Worm (Caenorhabditis elegans) whole organism, L4 larva: ENCODE measurements around the gene Y39A3CL.7.

ENCODE experiments used
- D1046.2 ChIP-seq: fragments of 200-800 bp; sonication (Bioruptor generic); IDR thresholded peaks from 2 replicates; pipeline ENCODE4 v1.3.6; 2022; ENCODE audit warnings: missing genetic modification characterization, missing compliant biosample characterization
- F26F4.8 ChIP-seq: fragments of 200-800 bp; sonication (Bioruptor generic); conservative IDR thresholded peaks from 2 replicates; pipeline ENCODE4 v1.3.6; 2022; ENCODE audit warnings: missing genetic modification characterization, missing compliant biosample characterization
- ZK546.5 ChIP-seq, 2 experiments: sonication (generic microtip); optimal IDR thresholded peaks; 2 replicates each; lab custom pipeline; 2017; ENCODE audit warnings: missing biosample characterization in 2 of 2, missing genetic modification characterization in 2 of 2
- aha-1 ChIP-seq: fragments of 150-350 bp; peaks from one replicate; lab custom pipeline; 2014; ENCODE audit warnings: missing biosample characterization, missing genetic modification characterization
- arid-1 ChIP-seq: fragments of 200-800 bp; sonication (Bioruptor generic); conservative IDR thresholded peaks from 2 replicates; pipeline ENCODE4 v1.3.6; 2022; ENCODE audit warnings: missing genetic modification reagents, missing genetic modification characterization, missing compliant biosample characterization
- ceh-28 ChIP-seq: fragments of 150-350 bp; optimal IDR thresholded peaks from 2 replicates; lab custom pipeline; 2014; ENCODE audit warnings: missing biosample characterization, missing genetic modification reagents, missing genetic modification characterization
- daf-16 ChIP-seq, 3 experiments: sonication (generic microtip); optimal IDR thresholded peaks; 2 replicates each; lab custom pipeline; 2016 to 2017; ENCODE audit warnings: missing genetic modification characterization in 3 of 3, missing genetic modification reagents in 3 of 3, mild to moderate bottlenecking in 2 of 3, missing compliant biosample characterization in 2 of 3, missing biosample characterization in 1 of 3, moderate library complexity in 1 of 3
- dpl-1 ChIP-seq: fragments of 150-350 bp; optimal IDR thresholded peaks from 2 replicates; lab custom pipeline; 2014; ENCODE audit warnings: missing biosample characterization, missing genetic modification reagents, missing genetic modification characterization
- egl-43 ChIP-seq: fragments of 200-800 bp; sonication (Bioruptor generic); IDR thresholded peaks from 2 replicates; pipeline ENCODE4 v1.3.6; 2022; ENCODE audit warnings: missing genetic modification reagents, missing genetic modification characterization, missing compliant biosample characterization
- fkh-10 ChIP-seq: fragments of 150-350 bp; optimal IDR thresholded peaks from 2 replicates; lab custom pipeline; 2014; ENCODE audit warnings: missing biosample characterization, missing genetic modification reagents, missing genetic modification characterization
- fos-1 ChIP-seq: fragments of 150-350 bp; optimal IDR thresholded peaks from 2 replicates; lab custom pipeline; 2014; ENCODE audit warnings: missing biosample characterization, missing genetic modification characterization
- jun-1 ChIP-seq: fragments of 150-350 bp; optimal IDR thresholded peaks from 2 replicates; lab custom pipeline; 2014; ENCODE audit warnings: missing biosample characterization, missing genetic modification reagents, missing genetic modification characterization
- lin-13 ChIP-seq: fragments of 150-350 bp; optimal IDR thresholded peaks from 2 replicates; lab custom pipeline; 2014; ENCODE audit warnings: missing biosample characterization, missing genetic modification reagents, missing genetic modification characterization
- lin-29 ChIP-seq: fragments of 200-800 bp; sonication (Bioruptor generic); IDR thresholded peaks from 2 replicates; pipeline ENCODE4 v1.3.6; 2022; ENCODE audit warnings: missing genetic modification reagents, missing genetic modification characterization, missing compliant biosample characterization
- lin-38 ChIP-seq: fragments of 200-800 bp; sonication (Bioruptor generic); IDR thresholded peaks from 2 replicates; pipeline ENCODE4 v1.3.6; 2022; ENCODE audit warnings: missing genetic modification reagents, missing genetic modification characterization, missing compliant biosample characterization
- lsy-2 ChIP-seq, 2 experiments: fragments of 150-350 bp in 1 of 2; sonication (generic microtip) in 1 of 2; optimal IDR thresholded peaks; 2 replicates each; lab custom pipeline; 2014 to 2017; ENCODE audit warnings: missing biosample characterization in 2 of 2, missing genetic modification characterization in 2 of 2
- mes-2 ChIP-seq: sonication (generic microtip); optimal IDR thresholded peaks from 2 replicates; lab custom pipeline; 2016; ENCODE audit warnings: missing genotype, mild to moderate bottlenecking, missing genetic modification characterization, missing compliant biosample characterization; ENCODE audit not compliant: poor library complexity, severe bottlenecking
- mxl-2 ChIP-seq: fragments of 200-800 bp; sonication (Bioruptor generic); conservative IDR thresholded peaks from 2 replicates; pipeline ENCODE4 v1.3.6; 2022; ENCODE audit warnings: missing genetic modification reagents, missing genetic modification characterization, missing compliant biosample characterization
- mxl-3 ChIP-seq: fragments of 200-800 bp; sonication (Bioruptor generic); optimal IDR thresholded peaks from 2 replicates; lab custom pipeline; 2018; ENCODE audit warnings: mild to moderate bottlenecking, missing genetic modification characterization, missing compliant biosample characterization
- nhr-10 ChIP-seq: fragments of 150-350 bp; optimal IDR thresholded peaks from 2 replicates; lab custom pipeline; 2014; ENCODE audit warnings: missing biosample characterization, missing genetic modification characterization
- nhr-28 ChIP-seq: fragments of 150-350 bp; optimal IDR thresholded peaks from 2 replicates; lab custom pipeline; 2014; ENCODE audit warnings: missing biosample characterization, missing genetic modification characterization
- nhr-77 ChIP-seq: fragments of 150-350 bp; optimal IDR thresholded peaks from 2 replicates; lab custom pipeline; 2014; ENCODE audit warnings: missing biosample characterization, missing genetic modification characterization
- rbr-2 ChIP-seq: sonication (generic microtip); optimal IDR thresholded peaks from 2 replicates; lab custom pipeline; 2016; ENCODE audit warnings: missing genotype, missing genetic modification characterization, missing compliant biosample characterization
- saeg-2 ChIP-seq: fragments of 200-800 bp; sonication (Bioruptor generic); IDR thresholded peaks from 2 replicates; pipeline ENCODE4 v1.3.6; 2022; ENCODE audit warnings: missing genetic modification reagents, missing genetic modification characterization, missing compliant biosample characterization
- set-16 ChIP-seq: fragments of 200-800 bp; sonication (Bioruptor generic); IDR thresholded peaks from 2 replicates; pipeline ENCODE4 v1.3.6; 2022; ENCODE audit warnings: missing genetic modification reagents, missing genetic modification characterization, missing compliant biosample characterization
- spr-3 ChIP-seq: fragments of 200-800 bp; sonication (Bioruptor generic); optimal IDR thresholded peaks from 2 replicates; lab custom pipeline; 2018; ENCODE audit warnings: mild to moderate bottlenecking, missing genetic modification characterization, missing compliant biosample characterization
- unc-62 ChIP-seq, 3 experiments: fragments of 150-350 bp in 1 of 3; sonication (generic microtip); optimal IDR thresholded peaks in 2 of 3; peaks in 1 of 3; 1 replicate in 1 of 3; 2 replicates in 2 of 3; lab custom pipeline; 2014 to 2017; ENCODE audit warnings: missing biosample characterization in 3 of 3, missing genetic modification characterization in 3 of 3, missing genetic modification reagents in 3 of 3, missing genotype in 1 of 3
- zag-1 ChIP-seq: fragments of 150-350 bp; optimal IDR thresholded peaks from 2 replicates; lab custom pipeline; 2014; ENCODE audit warnings: missing biosample characterization, missing genetic modification characterization
- zip-11 ChIP-seq: fragments of 200-800 bp; sonication (Bioruptor generic); IDR thresholded peaks from 2 replicates; pipeline ENCODE4 v1.3.6; 2022; ENCODE audit warnings: missing genetic modification characterization, missing compliant biosample characterization

The Y39A3CL.7 gene

DNA sequence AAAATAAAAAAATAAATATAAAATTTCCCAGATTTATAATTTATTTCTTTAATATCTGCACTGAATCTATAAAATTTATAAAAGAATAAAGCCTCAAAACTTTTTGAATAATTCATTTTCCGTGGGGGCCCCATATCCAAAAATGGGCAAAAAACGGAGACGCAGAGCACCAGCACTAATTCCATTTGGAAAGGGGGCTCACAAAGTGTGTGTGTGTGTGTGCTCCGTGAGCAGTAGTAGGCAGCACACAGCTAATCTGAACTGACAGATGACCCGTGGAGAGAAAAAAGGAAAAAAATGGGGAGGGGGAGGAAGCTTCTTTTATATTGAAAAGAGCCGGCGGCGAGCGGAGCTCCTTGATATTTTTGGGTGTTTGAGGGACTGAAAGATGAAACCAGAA is 32.8 kb upstream of the Y39A3CL.7 start:
- TF ChIP-seq fkh-10 (GFP tag; lab: Kevin White, UChicago), result peak; percentile 14
- TF ChIP-seq mes-2, result no peak

DNA sequence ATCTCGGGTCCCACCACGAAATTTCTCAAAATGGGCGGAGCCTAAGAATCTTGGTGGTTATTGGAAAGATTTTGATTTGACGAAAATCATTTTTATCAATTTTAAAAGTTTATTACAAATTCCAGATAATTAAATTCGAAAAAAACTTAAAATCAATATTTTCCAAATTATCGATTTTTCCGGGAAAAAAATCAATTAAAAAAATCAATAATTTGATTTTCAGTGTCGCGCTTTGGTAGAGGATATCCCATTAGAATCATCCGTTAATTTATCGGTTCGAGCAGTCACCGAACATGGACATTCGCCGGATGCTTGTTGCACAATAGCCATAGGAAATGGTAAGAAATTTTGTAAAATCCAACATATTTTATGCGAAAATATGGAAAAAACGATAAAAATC is 31.3 kb upstream of the Y39A3CL.7 start:
- TF ChIP-seq unc-62 (GFP tag; optimal IDR thresholded peaks at IDR 0.05 in 1 of 2; lab: Kevin White, UChicago) (no peak), unc-62 (tag; optimal IDR thresholded peaks at IDR 0.05; lab: Kevin White, UChicago) (no peak), D1046.2 (GFP tag; lab: Robert Waterston, UW) (no peak), aha-1 (tag; lab: Kevin White, UChicago) (peak; percentile 33), zip-11 (GFP tag; lab: Robert Waterston, UW) (no peak), fkh-10 (GFP tag; lab: Kevin White, UChicago) (no peak), lin-13 (GFP tag; lab: Kevin White, UChicago) (no peak), ceh-28 (peak; percentile 90), nhr-28 (tag; lab: Kevin White, UChicago) (no peak), dpl-1 (GFP tag; lab: Kevin White, UChicago) (no peak), lin-38 (GFP tag; lab: Robert Waterston, UW) (no peak)

DNA sequence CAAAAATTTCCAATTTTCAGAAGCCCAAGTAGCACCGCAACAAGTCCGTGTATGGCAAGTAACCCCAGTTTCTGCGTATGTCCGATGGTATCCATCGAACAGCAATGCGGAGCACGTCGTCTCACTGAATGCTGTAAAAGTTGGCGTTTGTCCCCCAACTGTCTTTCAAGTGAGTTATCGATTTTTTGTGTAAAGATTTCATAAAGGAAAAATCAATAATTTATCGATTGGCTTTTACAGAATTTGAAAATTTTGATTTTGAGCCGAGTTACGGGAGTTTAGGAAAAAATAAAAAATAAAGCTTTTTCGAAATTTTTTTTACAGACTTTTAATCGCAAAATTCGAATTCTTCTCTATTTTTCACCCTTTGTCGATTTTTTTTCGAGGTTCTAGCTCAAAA is 30.6 kb upstream of the Y39A3CL.7 start:
- no peak for TF ChIP-seq nhr-77 (tag; lab: Kevin White, UChicago)
- TF ChIP-seq mxl-2 (GFP tag; lab: Robert Waterston, UW), result no peak
- no peak for TF ChIP-seq D1046.2 (GFP tag; lab: Robert Waterston, UW)
- TF ChIP-seq aha-1 (tag; lab: Kevin White, UChicago), result no peak
- no peak for TF ChIP-seq zag-1 (tag; lab: Kevin White, UChicago)
- TF ChIP-seq ceh-28, result peak; percentile 78
- TF ChIP-seq nhr-10 (tag; lab: Kevin White, UChicago), result no peak

DNA sequence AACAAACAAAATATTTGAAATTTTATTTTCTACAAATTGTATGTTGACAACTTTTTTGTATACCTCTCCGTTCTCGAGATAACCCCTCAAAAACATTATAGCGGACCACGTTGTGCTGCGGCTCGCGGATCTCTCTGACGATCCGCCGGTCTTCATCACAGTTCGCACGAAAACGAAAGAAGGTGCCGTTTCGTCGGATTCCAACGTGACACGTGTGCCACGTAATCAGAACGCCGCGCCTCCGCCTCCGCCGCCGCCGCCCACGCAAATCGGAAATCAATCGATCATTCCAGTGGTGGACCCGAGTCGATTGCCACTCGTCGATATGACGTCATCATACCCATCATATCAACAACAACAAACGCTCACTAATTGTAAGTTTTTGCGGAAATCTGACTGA is 25.3 kb upstream of the Y39A3CL.7 start:
- TF ChIP-seq ZK546.5 (tag; optimal IDR thresholded peaks at IDR 0.05; lab: Kevin White, UChicago) (no peak), lsy-2 (tag; optimal IDR thresholded peaks at IDR 0.05; lab: Kevin White, UChicago) (no peak), arid-1 (GFP tag; lab: Robert Waterston, UW) (no peak), lin-29 (no peak), set-16 (GFP tag; lab: Robert Waterston, UW) (peak; percentile 61)

DNA sequence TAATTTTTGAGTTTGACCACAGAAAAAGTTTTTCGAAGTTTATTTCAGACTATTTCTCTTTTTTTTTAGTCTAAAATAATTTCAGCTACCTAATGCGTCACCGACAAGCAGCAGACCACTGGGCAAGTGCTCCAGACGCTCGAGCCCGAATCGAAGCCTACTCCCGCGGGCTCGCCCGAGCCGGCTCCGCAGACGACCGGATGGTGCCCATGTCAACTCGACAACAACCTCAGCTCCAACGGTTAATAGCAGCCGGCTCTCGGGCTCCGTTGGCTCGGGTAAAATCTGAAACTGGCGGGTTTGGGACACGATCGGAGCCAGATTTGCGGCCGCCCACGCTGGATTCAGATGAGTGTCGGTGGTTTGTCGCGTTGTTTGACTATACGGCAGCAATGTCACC is 21.7 kb upstream of the Y39A3CL.7 start:
- TF ChIP-seq F26F4.8 (GFP tag; lab: Robert Waterston, UW), result 0 out of 2 replicates have a peak, but pooled peaks have one; percentile 9
- TF ChIP-seq fos-1 (tag; lab: Kevin White, UChicago), result no peak
- peak; percentile 91 for TF ChIP-seq set-16 (GFP tag; lab: Robert Waterston, UW)
- 0 out of 2 replicates have a peak, but pooled peaks have one; percentile 16 for TF ChIP-seq egl-43
- TF ChIP-seq, all 104 proteins: peak for 3

DNA sequence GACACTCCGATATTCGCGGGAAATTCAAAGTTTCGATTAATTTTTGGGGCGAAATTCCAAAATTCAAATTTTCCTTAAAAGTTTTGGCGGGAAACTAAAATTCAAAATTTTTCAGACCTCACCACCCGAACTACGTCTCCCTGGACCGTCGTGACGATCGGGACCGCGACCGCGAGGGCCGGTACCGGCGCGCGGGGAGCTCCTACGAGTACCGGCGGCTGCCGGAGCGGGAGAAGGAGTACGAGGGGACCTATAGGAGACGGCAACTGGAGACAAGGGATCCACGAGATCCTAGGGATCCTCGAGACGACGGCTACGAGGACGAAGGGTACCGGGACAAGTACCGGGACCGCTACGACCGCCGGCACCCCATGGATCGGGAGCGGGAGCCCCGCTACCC is 20.2 kb upstream of the Y39A3CL.7 start:
- TF ChIP-seq saeg-2 (GFP tag; lab: Robert Waterston, UW), result no peak
- no peak for TF ChIP-seq rbr-2 (tag; lab: Kevin White, UChicago)
- peak; percentile 93 for TF ChIP-seq set-16 (GFP tag; lab: Robert Waterston, UW)
- peak; percentile 14 for TF ChIP-seq aha-1 (tag; lab: Kevin White, UChicago)
- TF ChIP-seq jun-1 (tag; lab: Kevin White, UChicago), result no peak
- TF ChIP-seq daf-16 (GFP tag; optimal IDR thresholded peaks at IDR 0.05; lab: Kevin White, UChicago), result no peak
- TF ChIP-seq daf-16 (tag; optimal IDR thresholded peaks at IDR 0.05; lab: Kevin White, UChicago), result no peak
- TF ChIP-seq mxl-3 (GFP tag; lab: Kevin White, UChicago), result no peak
- no peak for TF ChIP-seq spr-3 (GFP tag; lab: Kevin White, UChicago)
